Fruit fly (Drosophila melanogaster) whole organism, larva: ENCODE data around the gene CG10561.

Source experiments
- noc ChIP-seq: fragments of 200-800 bp; sonication (Bioruptor generic); optimal IDR thresholded peaks from 3 replicates; lab custom pipeline; 2019; ENCODE audit warnings: missing biosample characterization, mild to moderate bottlenecking, missing genetic modification characterization, moderate library complexity

Gene CG10561

DNA sequence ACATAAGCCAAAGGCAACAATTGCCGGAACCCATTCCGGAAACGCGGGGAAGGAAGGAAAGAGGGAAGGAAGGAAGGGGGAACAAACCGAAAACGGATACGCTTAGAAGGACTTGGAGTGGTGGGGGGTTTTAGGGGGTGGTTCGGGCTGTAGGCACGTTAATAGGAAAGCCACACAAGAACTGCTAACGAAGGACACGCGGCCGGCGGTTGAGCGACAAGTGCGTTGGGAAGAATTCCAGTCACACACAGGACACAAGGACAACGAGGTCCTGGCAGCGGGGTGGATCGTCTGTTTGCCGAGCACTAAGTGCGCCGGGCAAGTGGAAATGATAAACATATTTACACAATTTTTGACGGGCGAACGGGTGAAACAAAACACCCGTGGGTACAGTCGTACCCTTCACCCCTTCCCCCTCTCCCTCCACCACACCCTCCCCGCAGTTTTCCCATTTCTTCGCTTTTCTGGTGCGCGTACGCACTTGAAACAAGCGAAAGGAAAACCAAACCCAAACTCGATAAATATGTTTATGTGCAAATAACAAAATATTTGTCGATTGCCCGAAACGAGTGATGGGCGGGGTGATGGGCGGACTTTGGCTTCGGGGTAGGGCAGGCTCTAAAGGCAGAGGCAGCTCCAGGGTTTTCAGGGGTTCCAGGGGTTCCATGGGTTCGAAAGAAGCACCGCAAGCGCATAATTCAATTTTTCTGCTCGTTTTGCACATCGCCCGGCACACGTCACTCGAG, 10.9 kb upstream of the CG10561 start:
- TF ChIP-seq noc (tag; lab: Kevin White, UChicago) = no peak

DNA sequence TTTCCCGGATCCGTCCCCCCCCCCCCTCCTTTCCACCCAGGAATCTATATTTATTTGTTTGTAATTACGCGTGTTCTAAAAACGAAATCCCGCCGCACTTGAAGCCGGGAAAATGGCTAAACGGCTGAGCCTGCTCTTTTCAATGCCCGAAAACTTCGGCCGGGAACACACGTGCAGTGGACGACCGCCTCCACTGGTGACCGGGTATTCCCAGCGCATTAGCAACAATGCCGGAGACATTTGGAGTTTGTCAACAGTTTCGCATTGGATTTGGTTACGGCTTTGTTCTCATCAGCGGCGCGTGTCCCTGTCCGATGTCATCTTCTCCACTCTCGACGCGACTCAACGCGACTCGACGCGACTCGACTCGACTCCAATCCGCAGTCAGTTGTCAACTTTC, 9.8 kb upstream of the CG10561 start:
- no peak for TF ChIP-seq noc (tag; lab: Kevin White, UChicago)

DNA sequence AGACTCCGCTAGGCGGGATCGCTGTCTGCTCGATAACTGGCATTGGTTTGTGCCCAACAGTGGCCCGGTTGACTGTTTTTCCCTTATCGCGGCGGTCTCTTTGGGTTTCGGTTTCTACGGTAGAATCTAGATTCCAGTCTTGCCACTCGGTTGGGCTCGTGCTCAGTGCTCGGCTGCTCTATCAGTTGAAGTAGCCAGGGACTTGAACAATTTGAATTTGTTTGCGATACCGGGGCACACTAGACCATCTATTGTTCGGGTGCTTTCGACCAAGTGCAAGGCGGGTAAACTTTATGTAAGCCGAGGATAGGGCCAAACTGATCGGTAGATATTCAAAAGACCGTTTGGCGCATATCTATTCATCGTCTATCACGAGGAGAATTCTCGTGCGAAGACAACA, 8.0 kb upstream of the CG10561 start:
- TF ChIP-seq noc (tag; lab: Kevin White, UChicago) = no peak

DNA sequence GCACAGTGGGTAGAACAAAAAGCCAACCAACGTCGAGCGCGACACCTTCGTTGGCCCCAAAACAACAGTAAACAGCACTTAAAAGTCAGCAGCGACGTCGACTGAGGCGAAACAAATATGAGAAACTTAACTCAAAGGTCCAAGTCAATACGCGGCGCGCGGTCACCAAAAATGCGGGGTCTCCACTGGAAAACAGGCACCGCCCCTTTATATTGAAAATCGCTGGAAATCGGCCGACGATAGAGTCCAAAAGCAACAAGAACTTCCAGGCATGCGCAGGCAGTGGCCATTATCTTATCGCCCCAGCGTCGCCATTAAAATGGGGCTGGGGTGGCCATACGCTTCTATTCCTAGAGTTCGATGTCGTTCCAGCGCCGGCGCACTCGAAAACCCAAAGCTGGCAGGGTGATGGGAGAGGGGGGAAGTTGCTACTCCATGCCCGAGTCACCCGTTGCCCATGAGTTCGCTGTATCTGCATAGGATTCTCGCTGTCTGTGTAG, 5.8 kb upstream of the CG10561 start, which contains the start of gene Lim3:
Lim3 (minus strand) TSS at position 51 of the 500 bp plus-strand sequence.
- no peak for TF ChIP-seq noc (tag; lab: Kevin White, UChicago)

DNA sequence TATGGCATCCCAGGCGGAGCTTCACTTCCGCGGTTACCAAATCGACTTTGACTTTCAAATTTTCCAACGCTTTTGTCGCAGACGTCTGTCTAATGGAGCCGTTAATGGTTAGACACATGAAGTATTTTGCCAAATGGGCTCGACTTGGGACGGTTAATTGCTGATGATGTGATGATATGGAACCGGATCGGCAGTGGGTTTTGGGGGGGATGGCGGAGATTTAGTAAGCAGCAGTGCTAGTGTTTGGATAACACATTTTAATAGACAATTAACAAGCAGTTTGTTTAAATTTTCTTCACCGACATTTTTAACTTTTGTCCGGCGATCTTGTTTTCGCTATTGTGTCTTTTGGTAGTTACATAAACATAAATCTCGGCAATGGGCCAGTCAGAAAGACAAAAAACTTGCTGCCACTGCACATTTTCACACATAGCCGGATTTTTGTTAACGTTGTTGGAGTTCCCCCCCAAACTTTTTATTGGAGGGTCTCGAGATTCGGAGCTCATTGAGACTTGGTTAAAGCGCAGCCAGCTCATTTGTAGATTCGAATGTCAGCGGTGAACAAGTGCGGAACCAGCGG, 4.5 kb upstream of the CG10561 start, which contains the start of gene amd:
amd (plus strand) TSS at position 530 of the 580 bp plus-strand sequence.
- TF ChIP-seq noc (tag; lab: Kevin White, UChicago) = no peak

DNA sequence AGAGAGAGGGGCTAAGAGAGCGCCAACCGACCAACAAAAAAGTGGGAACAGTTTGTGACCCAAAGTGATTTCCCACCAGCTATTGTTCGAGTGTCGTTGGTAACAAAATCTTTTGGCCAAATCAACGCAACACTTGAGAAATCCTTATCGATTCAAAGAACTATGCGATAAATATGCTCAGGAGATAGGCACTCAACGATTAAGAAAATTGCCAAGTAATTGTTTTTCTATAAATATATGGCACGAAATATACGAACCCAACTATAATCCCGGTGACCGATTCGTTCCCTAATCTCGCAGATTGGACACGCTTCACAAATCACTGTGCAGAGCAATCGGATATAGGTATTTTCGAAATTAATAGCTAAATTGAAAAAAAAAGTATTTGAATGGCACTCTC, 3.1 kb upstream of the CG10561 start:
- TF ChIP-seq noc (tag; lab: Kevin White, UChicago) = peak; percentile 59

DNA sequence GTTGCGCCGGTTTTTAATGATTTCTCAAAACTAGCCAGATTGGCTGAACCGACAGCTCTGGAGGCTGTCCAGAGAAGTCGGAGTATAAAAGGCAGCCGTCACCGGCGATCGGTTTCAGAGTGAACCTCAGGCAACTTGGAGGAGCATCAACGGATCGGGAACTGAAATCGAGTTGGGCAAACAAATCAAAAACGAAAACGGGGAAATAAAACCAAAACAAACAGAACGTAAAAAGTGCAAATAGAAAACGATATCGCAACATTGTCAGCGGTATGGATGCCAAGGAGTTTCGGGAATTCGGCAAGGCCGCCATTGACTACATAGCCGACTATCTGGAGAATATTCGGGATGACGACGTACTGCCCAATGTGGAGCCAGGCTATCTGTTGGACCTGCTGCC, 2.5 kb upstream of the CG10561 start:
- TF ChIP-seq noc (tag; lab: Kevin White, UChicago) = no peak

DNA sequence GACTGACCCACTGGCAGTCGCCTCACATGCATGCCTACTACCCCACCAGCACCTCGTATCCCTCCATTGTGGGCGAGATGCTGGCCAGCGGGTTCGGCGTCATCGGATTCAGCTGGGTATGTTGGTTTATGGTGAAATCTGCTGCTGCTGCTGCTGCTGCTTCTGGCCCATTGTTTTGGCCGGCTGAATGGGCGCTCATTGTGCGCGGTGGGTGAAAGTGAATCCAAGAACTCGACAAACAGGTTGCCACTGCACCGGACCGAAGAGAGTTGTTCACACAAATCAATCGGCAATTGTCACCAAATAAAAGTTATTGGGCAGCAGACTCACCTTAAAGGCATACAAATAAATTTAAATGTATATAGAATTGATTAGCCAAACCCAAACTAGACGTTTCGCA, 2.0 kb upstream of the CG10561 start:
- no peak for TF ChIP-seq noc (tag; lab: Kevin White, UChicago)

DNA sequence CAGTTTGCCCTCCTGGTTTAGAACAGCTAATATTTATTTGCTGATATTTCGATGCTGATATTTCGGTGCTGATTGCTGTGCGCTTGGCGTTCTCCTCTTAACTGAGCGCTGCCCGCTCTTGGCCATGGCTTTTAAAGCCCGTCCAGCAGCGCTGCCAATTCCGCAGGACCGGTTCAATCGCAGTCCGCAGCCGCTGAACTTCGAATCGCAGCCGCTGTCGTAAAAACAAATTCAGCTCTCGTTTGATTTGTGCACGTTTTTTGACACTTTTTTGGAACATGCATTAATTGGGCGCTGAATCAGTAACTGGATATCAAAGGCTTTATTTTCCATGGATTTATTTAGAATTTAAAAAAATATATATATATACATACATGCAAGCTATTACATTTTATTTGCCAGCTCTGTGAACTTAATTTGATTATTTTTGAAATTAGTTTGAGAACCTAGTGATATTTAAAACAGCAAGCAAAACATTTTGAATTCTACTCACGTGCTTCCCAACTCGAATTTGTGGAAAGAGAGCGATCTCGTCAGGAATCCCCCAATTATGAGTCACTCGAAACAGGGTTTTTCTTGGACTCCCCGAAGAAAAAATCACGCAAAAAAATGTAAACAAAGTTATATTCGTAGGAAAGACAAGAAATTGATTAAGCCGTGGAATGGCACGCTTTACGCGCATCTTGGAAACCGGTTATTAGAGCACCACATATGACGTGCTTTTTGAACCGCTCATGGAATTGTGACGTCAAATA, 6.2 kb downstream of the CG10561 start, which contains the start of gene Ddc:
Ddc (minus strand) TSS at position 111 of the 755 bp plus-strand sequence.
- TF ChIP-seq noc (tag; lab: Kevin White, UChicago) = no peak

DNA sequence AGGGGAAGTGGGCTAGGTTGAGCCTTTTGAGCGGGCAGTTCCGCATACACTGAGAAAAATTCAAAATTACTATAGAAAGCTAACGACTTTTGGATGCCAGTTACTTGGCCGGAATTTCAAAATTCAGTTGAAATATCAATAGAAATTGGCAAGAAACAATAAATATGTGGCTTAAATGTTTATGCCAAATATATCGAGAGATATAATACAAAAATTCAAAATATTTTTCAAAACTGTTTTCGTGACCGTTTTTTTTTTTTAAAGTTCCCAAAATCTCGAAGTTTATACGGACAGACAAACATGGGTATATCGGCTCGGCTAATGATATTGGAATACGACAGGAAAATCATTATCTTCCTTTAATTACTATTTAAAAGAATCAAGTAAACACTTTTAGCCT, 6.8 kb downstream of the CG10561 start:
- TF ChIP-seq noc (tag; lab: Kevin White, UChicago) = no peak

DNA sequence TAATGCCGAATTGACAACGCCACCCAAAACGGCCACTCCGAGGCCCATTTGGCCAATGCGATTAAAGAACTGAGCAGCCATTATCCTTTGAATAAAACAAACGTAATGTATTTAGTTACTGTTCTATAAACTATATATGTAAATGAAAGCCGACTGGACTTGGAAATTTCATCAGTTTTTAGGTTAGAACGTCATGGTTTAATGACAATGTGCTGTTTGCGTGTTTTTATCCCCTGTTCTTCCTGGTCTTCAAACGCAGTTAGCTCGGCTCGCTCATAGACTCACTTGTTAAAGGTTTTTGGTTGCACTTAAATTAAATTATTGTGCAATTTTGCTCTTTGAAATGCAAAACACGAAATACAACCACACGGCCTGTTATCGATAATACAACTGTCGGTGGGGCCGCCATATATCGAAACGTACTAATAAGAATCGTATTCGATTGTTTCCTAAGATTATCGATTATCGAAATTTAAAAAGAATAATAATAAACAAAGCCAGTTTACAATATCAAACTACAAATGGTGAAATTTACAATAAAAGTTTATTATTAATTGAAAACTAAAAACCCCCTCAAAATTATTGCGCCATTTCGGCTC, 9.4 kb downstream of the CG10561 start, which contains the start of gene Phb1:
Phb1 (minus strand) TSS at position 398 of the 599 bp plus-strand sequence.
- no peak for TF ChIP-seq noc (tag; lab: Kevin White, UChicago)

DNA sequence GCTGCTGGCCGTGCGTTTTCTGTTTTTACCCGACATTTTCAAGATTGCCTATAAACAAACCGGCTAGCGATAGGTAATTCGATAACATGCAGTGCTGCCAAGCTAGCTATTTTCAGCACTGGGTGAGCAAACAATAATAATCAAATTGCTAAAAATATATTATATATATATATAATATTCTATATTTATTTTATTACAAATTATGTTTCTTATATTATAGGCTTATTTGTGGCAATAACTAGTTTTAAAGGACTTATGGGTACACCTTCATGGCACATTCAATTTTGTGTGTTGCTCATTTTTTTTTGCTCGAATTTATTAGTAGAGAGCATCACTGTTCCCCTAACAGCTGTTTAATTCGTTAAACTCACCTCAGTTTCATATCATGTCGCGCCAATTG, 12.7 kb downstream of the CG10561 start:
- TF ChIP-seq noc (tag; lab: Kevin White, UChicago) = peak; percentile 74

DNA sequence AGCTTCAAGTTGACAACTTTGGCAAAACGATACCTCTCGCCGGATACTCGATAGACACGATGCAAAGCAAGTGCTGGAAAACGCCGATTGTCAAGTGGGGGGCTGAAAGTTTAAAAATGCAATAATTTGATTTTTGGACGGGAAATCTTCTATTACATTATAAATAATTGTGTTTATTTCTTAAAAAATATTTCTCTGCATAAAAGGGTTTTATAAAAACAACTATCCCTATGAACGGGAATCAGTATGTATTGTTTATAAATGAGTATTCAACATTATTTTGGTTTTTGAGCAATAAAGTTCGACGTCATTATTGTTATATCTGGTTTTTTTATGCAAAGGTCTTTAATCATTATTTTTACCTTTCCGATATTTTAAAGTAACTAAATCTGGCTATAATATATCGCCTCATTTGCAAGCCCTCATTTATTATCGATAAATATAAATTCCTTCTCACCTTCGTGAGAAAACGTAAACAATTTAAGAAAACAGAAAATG, 17.8 kb downstream of the CG10561 start, which contains the start of the genes AsnRS and DCTN6-p27:
AsnRS (minus strand) TSS at position 50 of the 498 bp plus-strand sequence.
DCTN6-p27 (plus strand) TSS at position 419 of the 498 bp plus-strand sequence.
- TF ChIP-seq noc (tag; lab: Kevin White, UChicago) = peak; percentile 76

DNA sequence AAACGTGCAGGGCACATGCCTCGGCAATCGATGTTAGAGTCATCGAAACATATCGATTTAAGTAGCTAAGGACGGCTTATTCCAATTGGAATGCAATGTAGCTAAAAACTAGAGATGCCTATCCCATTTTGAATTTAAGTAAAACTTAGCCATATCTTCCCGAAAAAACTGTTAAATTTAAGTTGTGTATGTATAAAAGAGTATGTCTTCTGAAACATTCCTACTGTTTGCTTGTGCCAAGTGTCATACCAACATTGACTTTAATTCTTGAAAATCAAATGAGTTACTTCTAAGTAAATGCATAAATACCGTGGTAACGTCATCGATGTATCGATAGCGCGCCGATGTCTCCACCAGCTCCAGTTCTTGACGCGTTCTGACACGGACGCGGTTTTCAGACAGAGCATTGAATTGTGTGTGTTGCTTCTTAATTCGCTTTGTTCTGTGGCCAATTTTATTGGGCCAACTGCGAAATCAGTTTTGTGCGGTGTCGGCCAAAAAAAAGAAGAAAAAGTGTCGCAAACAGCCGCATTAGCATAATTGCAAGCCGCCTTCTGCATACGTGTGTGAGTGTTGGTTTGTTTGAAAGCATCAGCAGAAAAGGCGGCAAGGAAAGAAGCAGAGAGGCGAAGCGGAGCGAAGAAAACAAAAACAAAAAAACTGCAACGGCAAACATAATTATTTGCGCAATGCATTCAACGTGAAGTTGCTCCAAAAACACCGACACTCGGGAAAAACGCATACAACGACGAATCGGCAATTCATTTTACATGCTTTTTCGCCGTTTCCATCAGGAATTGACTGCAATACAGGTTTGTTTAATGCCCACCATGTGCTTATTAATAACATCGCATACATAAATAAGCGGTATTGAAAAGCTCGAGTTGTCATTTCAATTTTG, 19.5 kb downstream of the CG10561 start, which contains the start of gene brat:
brat (plus strand) TSS at position 352 of the 901 bp plus-strand sequence.
- TF ChIP-seq noc (tag; lab: Kevin White, UChicago) = peak; percentile 19
